Worm (Caenorhabditis elegans) whole organism, late embryonic: ENCODE data around the gene rab-6.1.

Experiments
- C08G9.2 ChIP-seq: sonication (generic microtip); optimal IDR thresholded peaks from 2 replicates; lab custom pipeline; 2016; ENCODE audit warnings: mild to moderate bottlenecking, missing genetic modification characterization, moderate library complexity, missing compliant biosample characterization
- K09A11.1 ChIP-seq: sonication (generic microtip); optimal IDR thresholded peaks from 2 replicates; lab custom pipeline; 2017; ENCODE audit warnings: antibody characterized with exemption, mild to moderate bottlenecking, missing genetic modification characterization, missing compliant biosample characterization; ENCODE audit not compliant: insufficient read depth
- T23F11.4 ChIP-seq: fragments of 200-800 bp; sonication (Bioruptor generic); optimal IDR thresholded peaks from 2 replicates; lab custom pipeline; 2018; ENCODE audit warnings: mild to moderate bottlenecking, missing genetic modification characterization, missing compliant biosample characterization
- ceh-14 ChIP-seq: sonication (generic microtip); optimal IDR thresholded peaks from 2 replicates; lab custom pipeline; 2016; ENCODE audit warnings: missing genotype, missing genetic modification characterization, missing compliant biosample characterization
- ceh-18 ChIP-seq: sonication (generic microtip); optimal IDR thresholded peaks from 2 replicates; lab custom pipeline; 2016; ENCODE audit warnings: missing genetic modification characterization, missing compliant biosample characterization
- ceh-22 ChIP-seq: sonication (generic microtip); optimal IDR thresholded peaks from 2 replicates; lab custom pipeline; 2017; ENCODE audit warnings: missing biosample characterization, missing genetic modification characterization
- ceh-24 ChIP-seq: sonication (generic microtip); optimal IDR thresholded peaks from 2 replicates; lab custom pipeline; 2016; ENCODE audit warnings: mild to moderate bottlenecking, missing genetic modification characterization, missing compliant biosample characterization
- ceh-31 ChIP-seq: sonication (generic microtip); optimal IDR thresholded peaks from 2 replicates; lab custom pipeline; 2016; ENCODE audit warnings: missing genetic modification characterization, missing compliant biosample characterization
- ceh-45 ChIP-seq: fragments of 200-800 bp; sonication (Bioruptor generic); IDR thresholded peaks from 2 replicates; pipeline ENCODE4 v1.3.6; 2022; ENCODE audit warnings: missing genetic modification reagents, missing genetic modification characterization, missing compliant biosample characterization
- ceh-48 ChIP-seq: sonication (generic microtip); optimal IDR thresholded peaks from 2 replicates; lab custom pipeline; 2016; ENCODE audit warnings: missing genetic modification characterization, inconsistent platforms, missing compliant biosample characterization
- che-1 ChIP-seq: sonication (generic microtip); optimal IDR thresholded peaks from 2 replicates; lab custom pipeline; 2016; ENCODE audit warnings: mild to moderate bottlenecking, missing genetic modification characterization, missing compliant biosample characterization
- dmd-4 ChIP-seq: sonication (generic microtip); optimal IDR thresholded peaks from 2 replicates; lab custom pipeline; 2016; ENCODE audit warnings: borderline replicate concordance, missing genetic modification characterization, missing compliant biosample characterization
- dve-1 ChIP-seq: sonication (generic microtip); optimal IDR thresholded peaks from 2 replicates; lab custom pipeline; 2017; ENCODE audit warnings: antibody characterized with exemption, mild to moderate bottlenecking, missing genetic modification characterization, missing compliant biosample characterization
- elt-2 ChIP-seq: sonication (generic microtip); optimal IDR thresholded peaks from 2 replicates; lab custom pipeline; 2016; ENCODE audit warnings: missing genetic modification reagents, missing genetic modification characterization, missing compliant biosample characterization
- elt-4 ChIP-seq: sonication (generic microtip); optimal IDR thresholded peaks from 2 replicates; lab custom pipeline; 2016; ENCODE audit warnings: missing genetic modification characterization, missing compliant biosample characterization
- eyg-1 ChIP-seq: sonication (generic microtip); optimal IDR thresholded peaks from 2 replicates; lab custom pipeline; 2016; ENCODE audit warnings: missing genotype, missing genetic modification characterization, missing compliant biosample characterization
- fax-1 ChIP-seq: sonication (generic microtip); optimal IDR thresholded peaks from 2 replicates; lab custom pipeline; 2016; ENCODE audit warnings: missing genotype, missing genetic modification characterization, missing compliant biosample characterization
- fkh-6 ChIP-seq: sonication (generic microtip); optimal IDR thresholded peaks from 2 replicates; lab custom pipeline; 2016; ENCODE audit warnings: missing genetic modification characterization, missing compliant biosample characterization
- hlh-6 ChIP-seq: sonication (generic microtip); optimal IDR thresholded peaks from 2 replicates; lab custom pipeline; 2016; ENCODE audit warnings: missing genotype, missing genetic modification characterization, missing compliant biosample characterization
- lin-11 ChIP-seq: fragments of 200-800 bp; sonication (Bioruptor generic); optimal IDR thresholded peaks from 2 replicates; lab custom pipeline; 2018; ENCODE audit warnings: mild to moderate bottlenecking, missing genetic modification characterization, missing compliant biosample characterization
- madf-2 ChIP-seq: sonication (generic microtip); optimal IDR thresholded peaks from 2 replicates; lab custom pipeline; 2017; ENCODE audit warnings: missing genetic modification characterization, missing compliant biosample characterization
- nfya-1 ChIP-seq: sonication (generic microtip); optimal IDR thresholded peaks from 2 replicates; lab custom pipeline; 2017; ENCODE audit warnings: missing genetic modification characterization, mild to moderate bottlenecking, missing compliant biosample characterization, antibody characterized with exemption, moderate library complexity
- nhr-11 ChIP-seq: fragments of 150-350 bp; optimal IDR thresholded peaks from 2 replicates; lab custom pipeline; 2014; ENCODE audit warnings: missing biosample characterization, missing genetic modification characterization
- odd-2 ChIP-seq: sonication (generic microtip); optimal IDR thresholded peaks from 2 replicates; lab custom pipeline; 2017; ENCODE audit warnings: antibody characterized with exemption, mild to moderate bottlenecking, missing genetic modification characterization, missing compliant biosample characterization
- ref-2 ChIP-seq: sonication (generic microtip); optimal IDR thresholded peaks from 2 replicates; lab custom pipeline; 2016; ENCODE audit warnings: missing genetic modification characterization, missing compliant biosample characterization
- rnt-1 ChIP-seq: sonication (generic microtip); optimal IDR thresholded peaks from 2 replicates; lab custom pipeline; 2016; ENCODE audit warnings: missing genetic modification characterization, missing compliant biosample characterization
- sox-2 ChIP-seq: fragments of 200-800 bp; sonication (Bioruptor generic); IDR thresholded peaks from 2 replicates; pipeline ENCODE4 v1.3.6; 2022; ENCODE audit warnings: missing genetic modification reagents, missing genetic modification characterization, missing compliant biosample characterization
- sox-4 ChIP-seq: sonication (generic microtip); optimal IDR thresholded peaks from 2 replicates; lab custom pipeline; 2017; ENCODE audit warnings: mild to moderate bottlenecking, missing genetic modification characterization, inconsistent platforms, missing compliant biosample characterization
- syd-9 ChIP-seq: sonication (generic microtip); optimal IDR thresholded peaks from 2 replicates; lab custom pipeline; 2016; ENCODE audit warnings: mild to moderate bottlenecking, missing genetic modification characterization, moderate library complexity, missing compliant biosample characterization
- tbx-2 ChIP-seq: sonication (generic microtip); optimal IDR thresholded peaks from 2 replicates; lab custom pipeline; 2016; ENCODE audit warnings: missing genetic modification characterization, missing compliant biosample characterization
- tbx-7 ChIP-seq: sonication (generic microtip); optimal IDR thresholded peaks from 2 replicates; lab custom pipeline; 2016; ENCODE audit warnings: missing genotype, missing genetic modification characterization, missing compliant biosample characterization
- unc-55 ChIP-seq: sonication (generic microtip); optimal IDR thresholded peaks from 2 replicates; lab custom pipeline; 2017; ENCODE audit warnings: missing biosample characterization, missing genetic modification reagents, missing genetic modification characterization
- unc-86 ChIP-seq: sonication (generic microtip); optimal IDR thresholded peaks from 2 replicates; lab custom pipeline; 2016; ENCODE audit warnings: missing genetic modification characterization, missing compliant biosample characterization
- ztf-16 ChIP-seq: sonication (generic microtip); optimal IDR thresholded peaks from 2 replicates; lab custom pipeline; 2017; ENCODE audit warnings: missing genetic modification characterization, missing compliant biosample characterization

Gene rab-6.1

ce11 chrIII:9012309-9012708 lies 6.6 kb upstream of the rab-6.1 start, which contains the start of gene F59B2.9:
Gene F59B2.9, minus strand, starts transcription at chrIII:9012409.
- TF ChIP-seq dve-1 (tag; lab: Kevin White, UChicago) (no peak), che-1 (tag; lab: Kevin White, UChicago) (no peak), fkh-6 (tag; lab: Kevin White, UChicago) (no peak), ceh-45 (GFP tag; lab: Robert Waterston, UW) (no peak), ceh-48 (tag; lab: Kevin White, UChicago) (peak; percentile 9)

DNA sequence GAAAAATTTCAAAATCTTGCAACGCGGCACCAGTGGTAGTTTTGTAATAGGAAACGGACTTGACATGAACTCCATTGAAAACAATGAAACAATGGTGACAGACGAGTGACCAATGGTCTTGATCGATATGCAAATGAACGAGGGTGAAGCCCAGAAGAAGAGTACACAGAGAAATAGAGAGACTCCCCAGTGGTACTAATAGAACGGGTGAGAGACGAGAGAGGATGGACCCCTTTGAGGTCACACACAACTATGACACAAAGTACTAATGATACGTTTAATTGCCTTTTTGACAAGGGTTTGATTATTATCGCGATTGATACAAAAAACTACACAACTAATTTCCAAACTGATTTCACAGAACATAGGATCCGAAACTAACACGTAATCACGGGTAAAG lies 4.3 kb upstream of the rab-6.1 start, which contains the start of gene F59B2.8:
F59B2.8 (minus strand) TSS at position 151 of the 400 bp plus-strand sequence.
- peak; percentile 59 for TF ChIP-seq unc-55 (GFP tag; lab: Kevin White, UChicago)
- no peak for TF ChIP-seq elt-4 (tag; lab: Kevin White, UChicago)
- TF ChIP-seq nfya-1 (tag; lab: Kevin White, UChicago), result peak; percentile 27
- TF ChIP-seq ztf-16 (tag; lab: Kevin White, UChicago), result no peak
- TF ChIP-seq fax-1, result no peak
- no peak for TF ChIP-seq ceh-14 (tag; lab: Kevin White, UChicago)
- TF ChIP-seq tbx-2 (tag; lab: Kevin White, UChicago), result no peak
- TF ChIP-seq nhr-11 (tag; lab: Kevin White, UChicago), result no peak
- no peak for TF ChIP-seq dve-1 (tag; lab: Kevin White, UChicago)
- TF ChIP-seq ceh-22, result no peak
- no peak for TF ChIP-seq sox-4 (tag; lab: Kevin White, UChicago)
- TF ChIP-seq ceh-31 (tag; lab: Kevin White, UChicago), result peak; percentile 39

DNA sequence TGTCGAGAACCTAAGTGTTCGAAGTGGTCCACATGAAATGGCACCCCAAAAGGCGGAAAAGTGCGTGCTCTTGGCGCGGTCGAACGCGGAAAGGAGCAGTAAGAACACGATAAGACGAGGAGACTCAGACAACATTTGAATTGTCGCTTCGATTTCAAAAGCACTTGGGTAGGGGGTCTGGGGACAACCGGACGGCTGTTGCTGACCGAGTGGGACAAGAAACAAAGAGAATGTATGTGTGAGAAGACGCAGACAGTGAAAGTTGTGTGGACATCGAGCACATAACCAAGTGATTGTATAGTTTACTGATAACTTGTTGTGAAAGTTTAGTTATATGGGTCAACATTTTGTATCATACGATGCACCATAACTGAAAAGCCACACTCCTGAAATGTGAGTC lies 1.4 kb upstream of the rab-6.1 start:
- TF ChIP-seq odd-2 (no peak), hlh-6 (tag; lab: Kevin White, UChicago) (no peak), rnt-1 (tag; lab: Kevin White, UChicago) (no peak), madf-2 (tag; lab: Kevin White, UChicago) (no peak), unc-86 (no peak), tbx-2 (tag; lab: Kevin White, UChicago) (peak; percentile 46), unc-55 (GFP tag; lab: Kevin White, UChicago) (peak; percentile 85), elt-2 (tag; lab: Kevin White, UChicago) (peak; percentile 39), ceh-24 (tag; lab: Kevin White, UChicago) (no peak), ref-2 (tag; lab: Kevin White, UChicago) (peak; percentile 15), syd-9 (tag; lab: Kevin White, UChicago) (peak; percentile 87), K09A11.1 (tag; lab: Kevin White, UChicago) (no peak), eyg-1 (tag; lab: Kevin White, UChicago) (no peak), tbx-7 (no peak), dve-1 (tag; lab: Kevin White, UChicago) (peak; percentile 8), T23F11.4 (GFP tag; lab: Kevin White, UChicago) (peak; percentile 28), sox-2 (GFP tag; lab: Robert Waterston, UW) (no peak; the same call in 1 of the 2 replicates), ceh-18 (tag; lab: Kevin White, UChicago) (peak; percentile 25)

DNA sequence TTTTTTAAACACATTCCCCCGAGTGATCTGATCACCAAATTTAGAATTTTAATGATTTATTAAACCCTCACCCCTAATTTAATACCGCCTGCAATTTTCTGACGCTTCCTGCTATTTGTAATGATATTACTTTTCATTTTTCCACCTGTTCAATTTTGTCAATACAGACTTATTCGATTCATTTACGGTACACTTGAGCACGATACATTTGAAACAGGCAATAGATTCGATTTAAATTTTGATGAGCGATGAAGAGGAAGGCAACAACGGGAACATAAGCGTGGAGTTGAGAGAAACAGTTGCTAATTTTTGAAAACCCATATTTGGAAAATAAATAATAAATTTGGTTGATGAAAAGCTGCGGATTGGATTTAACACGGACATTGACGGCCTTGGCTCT lies 1.1 kb downstream of the rab-6.1 start:
- TF ChIP-seq lin-11 (tag; lab: Kevin White, UChicago) (no peak), dmd-4 (tag; lab: Kevin White, UChicago) (no peak), ceh-48 (tag; lab: Kevin White, UChicago) (no peak), T23F11.4 (GFP tag; lab: Kevin White, UChicago) (no peak)

ce11 chrIII:9002545-9002944 lies 3.2 kb downstream of the rab-6.1 start, which contains the start of the genes F59B2.15 and zif-1:
Gene F59B2.15, minus strand, starts transcription at chrIII:9002645.
Gene zif-1, plus strand, starts transcription at chrIII:9002779.
- TF ChIP-seq ceh-31 (tag; lab: Kevin White, UChicago), result no peak
- no peak for TF ChIP-seq C08G9.2 (tag; lab: Kevin White, UChicago)
- no peak for TF ChIP-seq elt-2 (tag; lab: Kevin White, UChicago)
- no peak for TF ChIP-seq unc-86
- TF ChIP-seq lin-11 (tag; lab: Kevin White, UChicago), result no peak
